Fruit fly (Drosophila melanogaster): Measurements from ENCODE around the gene GABA-B-R1.

Gene GABA-B-R1

DNA sequence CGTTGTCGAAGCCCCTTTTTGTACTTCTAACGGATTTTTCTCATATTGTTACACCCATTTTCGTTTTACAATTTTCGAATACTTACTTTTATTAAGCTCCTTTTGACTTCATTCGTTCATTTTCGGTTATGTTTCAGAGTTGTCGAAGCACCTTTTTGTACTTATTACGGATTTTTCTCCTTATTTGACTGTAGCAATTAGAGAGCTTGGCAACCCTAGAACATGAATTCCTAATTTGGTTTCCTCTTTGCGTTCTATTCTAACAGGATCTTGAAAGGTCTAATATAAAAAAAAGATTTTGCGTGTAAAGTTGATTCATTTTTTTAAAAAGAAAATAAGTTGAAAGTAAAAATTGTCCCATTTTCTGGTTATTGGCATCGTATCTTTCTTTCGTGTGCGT lies 46.0 kb downstream of the GABA-B-R1 start:
- TF ChIP-seq CG17801 (GFP tag; optimal IDR thresholded peaks at IDR 0.05; ENCODE audit: partially characterized antibody) = no peak

- no peak for TF ChIP-seq CG17801 (GFP tag; optimal IDR thresholded peaks at IDR 0.05; ENCODE audit: partially characterized antibody)
Measured at dm6 chr2L:15065663-15066062, 49.5 kb downstream of the GABA-B-R1 start.

dm6 chr2L:15066141-15066540 lies 50.0 kb downstream of the GABA-B-R1 start:
- TF ChIP-seq CG17801 (GFP tag; optimal IDR thresholded peaks at IDR 0.05; ENCODE audit: partially characterized antibody) = no peak

DNA sequence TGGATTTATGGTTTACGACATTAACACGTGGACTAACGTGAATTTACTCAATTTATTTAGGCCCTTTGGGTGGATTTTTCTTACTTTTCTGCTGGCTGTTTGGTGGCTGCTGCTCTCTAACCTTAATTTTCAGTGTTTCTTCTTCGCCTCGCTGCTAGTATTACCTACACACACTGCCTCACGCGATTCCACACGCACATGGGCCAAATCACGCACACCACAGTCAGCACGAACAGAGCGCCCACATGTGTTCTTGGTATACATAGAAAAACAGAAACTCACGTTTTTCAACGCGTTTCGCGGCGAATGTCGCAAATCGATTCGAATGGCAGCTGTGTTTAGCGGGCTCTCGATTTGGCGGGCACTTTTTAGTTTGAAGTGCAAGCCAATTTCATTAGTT lies 51.7 kb downstream of the GABA-B-R1 start:
- peak; percentile 67 for TF ChIP-seq CG17801 (GFP tag; optimal IDR thresholded peaks at IDR 0.05; ENCODE audit: partially characterized antibody)

DNA sequence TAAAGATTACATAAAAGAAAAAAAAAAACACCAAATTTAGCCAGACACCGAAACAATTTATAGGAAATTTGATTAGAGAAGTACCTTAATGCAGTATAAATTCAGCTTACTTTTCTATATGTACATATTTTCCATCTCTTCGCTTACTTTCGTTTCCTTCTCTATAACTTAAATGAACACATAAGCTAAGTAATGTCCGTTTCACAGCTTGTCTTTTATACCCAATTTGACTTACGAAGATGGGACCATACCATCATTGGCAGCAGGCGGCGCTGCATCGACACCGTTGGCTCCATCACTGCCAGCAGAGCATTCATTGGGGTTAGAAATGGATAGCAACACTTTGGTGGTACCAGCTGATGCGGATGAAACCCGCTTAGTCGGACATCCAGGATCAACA lies 54.1 kb downstream of the GABA-B-R1 start, which contains the start of gene vig:
Gene vig (minus strand): TSS at position 101 of the 400 bp plus-strand sequence.
- no peak for TF ChIP-seq CG17801 (GFP tag; optimal IDR thresholded peaks at IDR 0.05; ENCODE audit: partially characterized antibody)

DNA sequence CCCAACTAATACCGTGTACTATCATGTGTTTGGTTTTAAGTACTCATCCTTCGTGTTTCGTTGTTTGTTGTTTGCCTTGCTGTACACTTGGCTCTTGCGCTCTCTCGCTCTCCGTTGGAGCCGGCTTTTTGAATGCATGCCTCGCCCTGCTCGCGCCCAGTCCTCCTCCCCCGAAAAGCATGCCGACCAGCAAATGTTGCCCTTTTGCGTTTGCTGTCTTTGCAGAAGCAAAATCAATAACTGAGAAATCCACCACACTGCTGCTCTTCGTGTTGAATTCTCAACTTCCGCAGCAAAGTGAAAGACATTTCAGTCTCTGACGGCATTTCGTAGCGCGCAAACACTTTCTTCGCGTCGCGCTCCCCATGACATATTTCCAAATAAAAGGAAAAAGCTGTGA lies 58.3 kb downstream of the GABA-B-R1 start, which contains the start of gene wwk:
Gene wwk (plus strand): TSS at position 312 of the 400 bp plus-strand sequence.
- TF ChIP-seq CG17801 (GFP tag; optimal IDR thresholded peaks at IDR 0.05; ENCODE audit: partially characterized antibody) = no peak
